Worm (Caenorhabditis elegans): Measurements from ENCODE around the gene cpd-2.
A peak's percentile ranks its signal among the peaks of the same experiment; 100 is the strongest.

The cpd-2 gene

DNA sequence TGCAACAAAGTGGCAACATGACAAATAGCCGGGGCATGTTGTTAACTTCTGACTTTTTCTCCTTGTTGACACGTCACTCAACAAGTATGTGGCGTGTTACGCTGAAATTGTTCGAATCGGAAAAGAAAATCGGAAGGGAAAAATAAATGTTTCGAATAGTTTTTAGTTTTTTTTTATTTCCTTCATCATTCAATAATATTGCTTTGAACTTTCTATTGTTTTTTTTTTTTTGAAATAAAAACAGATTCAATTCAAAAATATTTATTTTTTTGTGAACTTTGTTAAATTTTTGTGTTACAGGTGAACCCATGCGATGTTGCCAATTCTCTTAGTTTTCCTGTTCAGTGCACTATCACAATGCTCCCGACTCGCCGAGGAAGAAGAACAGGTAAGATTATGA is at the start of gene cpd-2:
Gene cpd-2, plus strand, starts transcription at position 301 of the 400 bp plus-strand sequence.
- TF ChIP-seq nhr-25 (tag; optimal IDR thresholded peaks at IDR 0.05): no peak

DNA sequence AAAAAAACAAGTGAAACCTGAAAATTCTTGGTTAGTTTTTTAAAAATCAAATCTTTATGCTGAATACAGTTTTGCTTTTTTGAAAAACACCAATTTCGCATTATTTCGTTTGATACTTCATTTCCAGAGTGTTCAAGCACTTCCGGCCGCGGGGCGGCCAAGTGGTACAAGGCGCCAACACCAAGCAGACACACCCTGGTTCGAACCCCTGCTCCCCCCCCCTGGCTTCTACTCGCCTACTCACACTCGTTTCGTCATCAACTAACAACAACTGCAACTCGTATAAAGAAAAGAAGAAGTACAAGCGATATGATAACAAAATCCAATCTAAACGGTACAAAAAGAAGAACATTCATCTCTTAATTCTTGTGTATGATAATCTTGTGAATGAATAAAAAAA is 46.9 kb upstream of the cpd-2 start:
- TF ChIP-seq sma-9 (GFP tag; optimal IDR thresholded peaks at IDR 0.05) (no peak), sma-9 (tag; optimal IDR thresholded peaks at IDR 0.05) (no peak), snpc-4 (tag; optimal IDR thresholded peaks at IDR 0.05) (no peak), ztf-1 (GFP tag; conservative IDR thresholded peaks at IDR 0.05) (no peak), zag-1 (tag; optimal IDR thresholded peaks at IDR 0.05) (no peak), nhr-21 (tag; optimal IDR thresholded peaks at IDR 0.05) (no peak), lsy-2 (tag; optimal IDR thresholded peaks at IDR 0.05) (no peak), gmeb-1 (tag; optimal IDR thresholded peaks at IDR 0.05) (no peak), nhr-77 (tag; optimal IDR thresholded peaks at IDR 0.05) (no peak), elt-3 (tag; optimal IDR thresholded peaks at IDR 0.05) (no peak)

DNA sequence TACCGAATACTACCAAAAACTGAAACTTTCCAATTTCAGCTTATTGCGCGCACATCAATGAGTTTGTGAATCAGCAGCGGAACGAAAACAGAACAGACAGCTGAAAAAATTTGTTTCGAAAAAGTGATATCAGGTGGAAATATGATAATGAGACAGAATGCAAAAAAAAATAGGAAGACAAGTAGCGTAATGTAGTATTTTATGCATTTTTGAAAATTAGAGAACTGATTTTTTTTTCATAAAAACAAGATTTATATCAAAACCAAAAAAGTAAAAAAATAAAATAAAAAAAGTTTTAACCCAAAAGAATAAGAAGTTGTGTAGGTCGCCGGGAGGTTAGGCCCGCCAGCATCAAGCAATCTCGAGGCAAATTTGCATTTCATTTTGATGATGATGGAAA is 43.1 kb upstream of the cpd-2 start, which contains the start of gene C09G1.4:
Gene C09G1.4, minus strand, starts transcription at position 101 of the 400 bp plus-strand sequence.
- TF ChIP-seq ceh-82 (tag; optimal IDR thresholded peaks at IDR 0.05) (no peak), lsy-2 (tag; optimal IDR thresholded peaks at IDR 0.05) (no peak), nhr-237 (tag; optimal IDR thresholded peaks at IDR 0.05) (no peak), alr-1 (tag; optimal IDR thresholded peaks at IDR 0.05) (no peak), R02D3.7 (tag; optimal IDR thresholded peaks at IDR 0.05) (no peak), egl-27 (tag; optimal IDR thresholded peaks at IDR 0.05) (no peak), ztf-1 (GFP tag; conservative IDR thresholded peaks at IDR 0.05) (no peak), nhr-12 (tag; optimal IDR thresholded peaks at IDR 0.05) (no peak), dmd-4 (tag; optimal IDR thresholded peaks at IDR 0.05) (no peak), crh-2 (tag; optimal IDR thresholded peaks at IDR 0.05) (no peak), fos-1 (tag; optimal IDR thresholded peaks at IDR 0.05) (no peak), sem-4 (tag; optimal IDR thresholded peaks at IDR 0.05) (no peak)

DNA sequence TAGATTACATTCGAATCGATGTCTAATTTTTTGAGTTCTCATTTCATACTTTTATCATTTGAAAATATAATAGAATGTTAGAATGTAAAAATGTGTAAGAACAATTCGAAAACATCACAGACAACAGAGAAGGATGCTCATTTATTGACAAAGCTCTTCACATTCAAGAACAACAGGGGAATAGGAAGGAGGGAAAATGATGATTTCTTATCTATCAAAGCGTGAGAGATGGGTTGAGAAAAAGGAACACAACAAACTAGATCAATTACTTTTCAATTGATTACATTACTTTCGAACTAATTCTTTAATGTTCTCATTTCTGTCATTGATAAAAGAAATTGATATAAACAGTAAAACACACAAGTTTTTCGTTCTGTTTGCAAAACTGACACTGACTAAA is 32.9 kb upstream of the cpd-2 start, which contains the start of the genes VB0395L.1 and nhx-1:
Gene VB0395L.1, minus strand, starts transcription at position 186 of the 400 bp plus-strand sequence.
Gene nhx-1, plus strand, starts transcription at position 326 of the 400 bp plus-strand sequence.
- no peak for TF ChIP-seq ZK546.5 (tag; optimal IDR thresholded peaks at IDR 0.05)
- TF ChIP-seq zag-1 (tag; optimal IDR thresholded peaks at IDR 0.05): no peak
- no peak for TF ChIP-seq Y55F3AM.14 (GFP tag; optimal IDR thresholded peaks at IDR 0.05)
- no peak for TF ChIP-seq mdl-1 (tag; optimal IDR thresholded peaks at IDR 0.05)
- no peak for TF ChIP-seq fos-1 (tag; optimal IDR thresholded peaks at IDR 0.05)
- TF ChIP-seq sma-3 (GFP tag; optimal IDR thresholded peaks at IDR 0.05): no peak
- TF ChIP-seq ztf-4 (tag; optimal IDR thresholded peaks at IDR 0.05): no peak
- no peak for TF ChIP-seq nhr-11 (tag; optimal IDR thresholded peaks at IDR 0.05)
- TF ChIP-seq lin-13 (GFP tag; optimal IDR thresholded peaks at IDR 0.05): no peak
- no peak for TF ChIP-seq nhr-10 (tag; optimal IDR thresholded peaks at IDR 0.05)
- no peak for TF ChIP-seq peb-1 (tag; optimal IDR thresholded peaks at IDR 0.05)
- TF ChIP-seq sem-4 (tag; optimal IDR thresholded peaks at IDR 0.05): no peak
- no peak for TF ChIP-seq lsy-2 (tag; optimal IDR thresholded peaks at IDR 0.05)
- TF ChIP-seq ztf-1 (GFP tag; conservative IDR thresholded peaks at IDR 0.05): no peak
- no peak for TF ChIP-seq blmp-1 (tag; optimal IDR thresholded peaks at IDR 0.05; ENCODE audit: insufficient read depth)
- no peak for TF ChIP-seq elt-1 (tag; optimal IDR thresholded peaks at IDR 0.05)
- no peak for TF ChIP-seq sma-9 (GFP tag; optimal IDR thresholded peaks at IDR 0.05)
- TF ChIP-seq sma-9 (tag; optimal IDR thresholded peaks at IDR 0.05): no peak
- no peak for TF ChIP-seq nhr-21 (tag; optimal IDR thresholded peaks at IDR 0.05)

DNA sequence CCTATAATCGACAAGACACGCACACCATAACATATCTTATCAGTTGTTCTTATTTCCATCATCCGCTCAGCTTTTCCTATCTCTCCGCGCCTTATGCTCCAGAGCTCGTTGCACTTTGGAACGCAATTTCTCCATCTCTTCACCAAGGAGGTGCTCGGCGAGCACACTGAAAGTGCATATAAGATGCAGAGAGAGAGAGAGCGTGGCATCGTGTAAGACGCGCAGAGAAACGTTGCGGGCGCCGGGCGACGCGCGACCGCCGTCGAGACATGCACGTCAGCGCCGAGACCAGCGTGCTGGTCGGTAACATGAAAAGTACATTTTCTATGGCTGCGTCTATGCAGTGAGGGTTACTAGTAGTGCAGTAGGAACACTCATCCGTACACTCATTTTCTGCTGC is 25.1 kb upstream of the cpd-2 start:
- TF ChIP-seq ztf-1 (GFP tag; conservative IDR thresholded peaks at IDR 0.05) (no peak), nhr-21 (tag; optimal IDR thresholded peaks at IDR 0.05) (peak; percentile 75), peb-1 (tag; optimal IDR thresholded peaks at IDR 0.05) (no peak), nhr-129 (tag; optimal IDR thresholded peaks at IDR 0.05) (peak; percentile 75), ZK546.5 (tag; optimal IDR thresholded peaks at IDR 0.05) (no peak), ceh-82 (tag; optimal IDR thresholded peaks at IDR 0.05) (peak; percentile 43), blmp-1 (tag; optimal IDR thresholded peaks at IDR 0.05; ENCODE audit: insufficient read depth) (peak; percentile 23), unc-62 (GFP tag; optimal IDR thresholded peaks at IDR 0.05) (no peak), egl-27 (tag; optimal IDR thresholded peaks at IDR 0.05) (peak; percentile 82), aly-2 (tag; optimal IDR thresholded peaks at IDR 0.05) (no peak), sma-9 (GFP tag; optimal IDR thresholded peaks at IDR 0.05) (peak; percentile 87), sma-9 (tag; optimal IDR thresholded peaks at IDR 0.05) (no peak), ceh-16 (tag; optimal IDR thresholded peaks at IDR 0.05) (no peak), lin-39 (tag; optimal IDR thresholded peaks at IDR 0.05) (no peak), sem-4 (tag; optimal IDR thresholded peaks at IDR 0.05) (peak; percentile 79), R02D3.7 (tag; optimal IDR thresholded peaks at IDR 0.05) (no peak), nhr-77 (tag; optimal IDR thresholded peaks at IDR 0.05) (no peak), nhr-237 (tag; optimal IDR thresholded peaks at IDR 0.05) (no peak), ztf-4 (tag; optimal IDR thresholded peaks at IDR 0.05) (no peak), unc-55 (GFP tag; optimal IDR thresholded peaks at IDR 0.05) (peak; percentile 69), gmeb-1 (tag; optimal IDR thresholded peaks at IDR 0.05) (no peak), skn-1 (tag; optimal IDR thresholded peaks at IDR 0.05) (peak; percentile 1), ama-1 (optimal IDR thresholded peaks at IDR 0.05) (no peak), zag-1 (tag; optimal IDR thresholded peaks at IDR 0.05) (peak; percentile 84), nhr-6 (tag; optimal IDR thresholded peaks at IDR 0.05) (peak; percentile 47), unc-39 (tag; optimal IDR thresholded peaks at IDR 0.05) (no peak), alr-1 (tag; optimal IDR thresholded peaks at IDR 0.05) (no peak), nhr-25 (tag; optimal IDR thresholded peaks at IDR 0.05) (no peak), crh-2 (tag; optimal IDR thresholded peaks at IDR 0.05) (peak; percentile 81), mbf-1 (tag; optimal IDR thresholded peaks at IDR 0.05) (no peak), nhr-11 (tag; optimal IDR thresholded peaks at IDR 0.05) (no peak)

All from whole organism, L2 larva.